Worm (Caenorhabditis elegans): Measurements from ENCODE around the gene nep-4.
A peak's percentile ranks its signal among the peaks of the same experiment; 100 is the strongest.

nep-4 gene

ce11 chrX:6848596-6848995 is 14.6 kb downstream of the nep-4 start:
- TF ChIP-seq hnd-1 (tag; optimal IDR thresholded peaks at IDR 0.05) (no peak), B0310.2 (tag; optimal IDR thresholded peaks at IDR 0.05) (no peak), tbx-37 (GFP tag; conservative IDR thresholded peaks at IDR 0.05) (no peak), hmbx-1 (tag; optimal IDR thresholded peaks at IDR 0.05) (no peak), ceh-36 (tag; optimal IDR thresholded peaks at IDR 0.05) (no peak), tra-4 (tag; optimal IDR thresholded peaks at IDR 0.05) (no peak), scrt-1 (GFP tag; IDR thresholded peaks at IDR 0.05) (no peak), hmg-4 (GFP tag; optimal IDR thresholded peaks at IDR 0.05) (no peak), pes-1 (GFP tag; IDR thresholded peaks at IDR 0.05) (no peak), tbx-11 (GFP tag; IDR thresholded peaks at IDR 0.05) (no peak), F13C5.2 (tag; optimal IDR thresholded peaks at IDR 0.05) (no peak), sea-1 (GFP tag; conservative IDR thresholded peaks at IDR 0.05) (no peak), flt-1 (GFP tag; IDR thresholded peaks at IDR 0.05) (no peak), ama-1 (optimal IDR thresholded peaks at IDR 0.05) (no peak)

- TF ChIP-seq tbx-37 (GFP tag; conservative IDR thresholded peaks at IDR 0.05) (no peak), hnd-1 (tag; optimal IDR thresholded peaks at IDR 0.05) (no peak)
Measured at ce11 chrX:6845934-6846333, 17.3 kb downstream of the nep-4 start, which contains the start of gene C53B7.2. TSS of gene C53B7.2 (plus strand) at chrX:6846234.

ce11 chrX:6844394-6845072 is 18.7 kb downstream of the nep-4 start, which contains the start of gene C53B7.3:
TSS of gene C53B7.3 (plus strand) at chrX:6844755.
- no peak for TF ChIP-seq sea-1 (GFP tag; conservative IDR thresholded peaks at IDR 0.05)
- TF ChIP-seq F13C5.2 (tag; optimal IDR thresholded peaks at IDR 0.05), result no peak
- TF ChIP-seq hmg-4 (GFP tag; optimal IDR thresholded peaks at IDR 0.05), result no peak
- TF ChIP-seq ets-7 (tag; optimal IDR thresholded peaks at IDR 0.05), result no peak
- no peak for TF ChIP-seq tra-4 (tag; optimal IDR thresholded peaks at IDR 0.05)
- no peak for TF ChIP-seq scrt-1 (GFP tag; IDR thresholded peaks at IDR 0.05)
- no peak for TF ChIP-seq flt-1 (GFP tag; IDR thresholded peaks at IDR 0.05)
- no peak for TF ChIP-seq tbx-11 (GFP tag; IDR thresholded peaks at IDR 0.05)
- no peak for TF ChIP-seq tbx-37 (GFP tag; conservative IDR thresholded peaks at IDR 0.05)

ce11 chrX:6840670-6841308 is 22.4 kb downstream of the nep-4 start, which contains the start of the genes glr-6 and asg-2:
TSS of gene glr-6 (minus strand) at chrX:6840720.
TSS of gene asg-2 (plus strand) at chrX:6841258.
- TF ChIP-seq ceh-13 (GFP tag; optimal IDR thresholded peaks at IDR 0.05) (no peak), F13C5.2 (tag; optimal IDR thresholded peaks at IDR 0.05) (peak; percentile 42)

ce11 chrX:6836065-6836527 is 27.1 kb downstream of the nep-4 start, which contains the start of gene F41B4.3:
TSS of gene F41B4.3 (minus strand) at chrX:6836115.
- no peak for TF ChIP-seq ceh-13 (GFP tag; optimal IDR thresholded peaks at IDR 0.05)
- no peak for TF ChIP-seq B0310.2 (tag; optimal IDR thresholded peaks at IDR 0.05)
- TF ChIP-seq hnd-1 (tag; optimal IDR thresholded peaks at IDR 0.05), result no peak

ce11 chrX:6835166-6835565 is 28.1 kb downstream of the nep-4 start, which contains the start of gene F41B4.2:
TSS of gene F41B4.2 (minus strand) at chrX:6835266.
- TF ChIP-seq tbx-37 (GFP tag; conservative IDR thresholded peaks at IDR 0.05) (no peak), scrt-1 (GFP tag; IDR thresholded peaks at IDR 0.05) (no peak), pes-1 (GFP tag; IDR thresholded peaks at IDR 0.05) (no peak), hmbx-1 (tag; optimal IDR thresholded peaks at IDR 0.05) (no peak), B0310.2 (tag; optimal IDR thresholded peaks at IDR 0.05) (no peak), hnd-1 (tag; optimal IDR thresholded peaks at IDR 0.05) (no peak), tra-4 (tag; optimal IDR thresholded peaks at IDR 0.05) (no peak), ceh-36 (tag; optimal IDR thresholded peaks at IDR 0.05) (no peak)

- TF ChIP-seq F13C5.2 (tag; optimal IDR thresholded peaks at IDR 0.05), result no peak
- TF ChIP-seq ama-1 (optimal IDR thresholded peaks at IDR 0.05), result no peak
- no peak for TF ChIP-seq ets-7 (tag; optimal IDR thresholded peaks at IDR 0.05)
- no peak for TF ChIP-seq scrt-1 (GFP tag; IDR thresholded peaks at IDR 0.05)
- no peak for TF ChIP-seq tbx-37 (GFP tag; conservative IDR thresholded peaks at IDR 0.05)
- no peak for TF ChIP-seq tbx-11 (GFP tag; IDR thresholded peaks at IDR 0.05)
- no peak for TF ChIP-seq sea-1 (GFP tag; conservative IDR thresholded peaks at IDR 0.05)
- no peak for TF ChIP-seq tra-4 (tag; optimal IDR thresholded peaks at IDR 0.05)
- no peak for TF ChIP-seq B0310.2 (tag; optimal IDR thresholded peaks at IDR 0.05)
- TF ChIP-seq pes-1 (GFP tag; IDR thresholded peaks at IDR 0.05), result no peak
- no peak for TF ChIP-seq aly-1 (tag; optimal IDR thresholded peaks at IDR 0.05)
Measured at ce11 chrX:6825840-6826239, 37.4 kb downstream of the nep-4 start, which contains the start of gene F41B4.1. TSS of gene F41B4.1 (minus strand) at chrX:6825862.

ce11 chrX:6823218-6823979 is 39.8 kb downstream of the nep-4 start, which contains the start of gene gei-15:
TSS of gene gei-15 (minus strand) at chrX:6823268.
- TF ChIP-seq hnd-1 (tag; optimal IDR thresholded peaks at IDR 0.05) (no peak), tra-4 (tag; optimal IDR thresholded peaks at IDR 0.05) (no peak), ceh-13 (GFP tag; optimal IDR thresholded peaks at IDR 0.05) (no peak), sea-1 (GFP tag; conservative IDR thresholded peaks at IDR 0.05) (no peak), B0310.2 (tag; optimal IDR thresholded peaks at IDR 0.05) (no peak), hmbx-1 (tag; optimal IDR thresholded peaks at IDR 0.05) (no peak), scrt-1 (GFP tag; IDR thresholded peaks at IDR 0.05) (no peak)

Measured in whole organism, early embryonic.